Worm (Caenorhabditis elegans) whole organism, early embryonic: ENCODE results near the gene srx-115.

Source experiments
- B0310.2 ChIP-seq: sonication (generic microtip); optimal IDR thresholded peaks from 2 replicates; lab custom pipeline; 2016; ENCODE audit warnings: mild to moderate bottlenecking, missing genetic modification characterization, missing compliant biosample characterization
- aly-1 ChIP-seq: sonication (generic microtip); optimal IDR thresholded peaks from 2 replicates; lab custom pipeline; 2016; ENCODE audit warnings: missing genetic modification characterization, missing compliant biosample characterization
- ama-1 ChIP-seq: fragments of 150-350 bp; optimal IDR thresholded peaks from 2 replicates; lab custom pipeline; 2014
- ceh-13 ChIP-seq: fragments of 200-800 bp; sonication (Bioruptor generic); optimal IDR thresholded peaks from 2 replicates; lab custom pipeline; 2018; ENCODE audit warnings: mild to moderate bottlenecking, missing genetic modification characterization, missing compliant biosample characterization
- ceh-36 ChIP-seq: sonication (generic microtip); optimal IDR thresholded peaks from 2 replicates; lab custom pipeline; 2016; ENCODE audit warnings: missing genetic modification characterization, inconsistent platforms, missing compliant biosample characterization
- ets-7 ChIP-seq: sonication (generic microtip); optimal IDR thresholded peaks from 2 replicates; lab custom pipeline; 2016; ENCODE audit warnings: missing genotype, missing genetic modification characterization, missing compliant biosample characterization
- hmbx-1 ChIP-seq: sonication (generic microtip); optimal IDR thresholded peaks from 2 replicates; lab custom pipeline; 2016; ENCODE audit warnings: mild to moderate bottlenecking, missing genetic modification characterization, missing compliant biosample characterization
- hmg-4 ChIP-seq: fragments of 200-800 bp; sonication (Bioruptor generic); optimal IDR thresholded peaks from 2 replicates; lab custom pipeline; 2018; ENCODE audit warnings: mild to moderate bottlenecking, missing genetic modification characterization, missing compliant biosample characterization
- pes-1 ChIP-seq: fragments of 200-800 bp; sonication (Bioruptor generic); IDR thresholded peaks from 2 replicates; pipeline ENCODE4 v1.3.6; 2022; ENCODE audit warnings: missing genetic modification reagents, missing genetic modification characterization, missing compliant biosample characterization
- scrt-1 ChIP-seq: fragments of 200-800 bp; sonication (Bioruptor generic); IDR thresholded peaks from 2 replicates; pipeline ENCODE4 v1.3.6; 2022; ENCODE audit warnings: missing genetic modification characterization, missing compliant biosample characterization
- sea-1 ChIP-seq: fragments of 200-800 bp; sonication (Bioruptor generic); conservative IDR thresholded peaks from 2 replicates; pipeline ENCODE4 v1.3.6; 2022; ENCODE audit warnings: missing genetic modification characterization, missing compliant biosample characterization
- tbx-37 ChIP-seq: fragments of 200-800 bp; sonication (Bioruptor generic); conservative IDR thresholded peaks from 2 replicates; pipeline ENCODE4 v1.3.6; 2022; ENCODE audit warnings: missing genetic modification reagents, missing genetic modification characterization, missing compliant biosample characterization

DNA sequence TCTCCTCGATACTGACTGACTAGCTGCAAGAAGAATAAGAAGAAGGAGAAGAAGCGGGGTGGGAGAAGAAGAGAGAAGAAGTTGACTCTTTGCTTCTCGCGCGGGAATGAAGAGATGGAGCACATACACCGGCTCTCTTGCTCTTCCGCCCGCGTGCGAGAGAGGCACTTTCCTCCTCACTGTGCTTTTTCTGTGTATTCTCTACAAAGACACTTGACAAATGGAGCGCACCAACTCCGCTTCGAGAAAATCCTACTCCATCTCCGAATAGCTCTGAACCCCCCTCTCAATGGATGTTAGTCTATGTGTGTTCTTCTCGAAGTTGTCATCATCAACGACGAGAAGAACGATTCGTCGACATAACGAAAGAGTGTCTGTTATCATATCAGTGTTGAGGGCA, 12.8 kb downstream of the srx-115 start:
- TF ChIP-seq ama-1 (lab: Kevin White, UChicago) (no peak), pes-1 (no peak), scrt-1 (no peak), ceh-36 (tag; lab: Kevin White, UChicago) (no peak), sea-1 (GFP tag; lab: Robert Waterston, UW) (no peak), hmg-4 (GFP tag; lab: Kevin White, UChicago) (peak; percentile 45), B0310.2 (tag; lab: Kevin White, UChicago) (no peak), aly-1 (no peak), ets-7 (tag; lab: Kevin White, UChicago) (no peak), hmbx-1 (tag; lab: Kevin White, UChicago) (no peak), tbx-37 (GFP tag; lab: Robert Waterston, UW) (no peak), ceh-13 (GFP tag; lab: Kevin White, UChicago) (no peak)
